Fruit fly (Drosophila melanogaster) whole organism, embryonic: ENCODE measurements around the gene PIG-Wb.
A peak's percentile ranks its signal among the peaks of the same experiment; 100 is the strongest.

Experiments used
- Asciz ChIP-seq: fragments of 200-800 bp; sonication (Bioruptor generic); optimal IDR thresholded peaks from 2 replicates; lab custom pipeline; 2017; ENCODE audit warnings: missing biosample characterization, mild to moderate bottlenecking, missing genetic modification characterization, missing genetic modification reagents
- Blimp-1 ChIP-seq: fragments of 200-800 bp; sonication (Bioruptor generic); optimal IDR thresholded peaks from 3 replicates; lab custom pipeline; 2018; ENCODE audit warnings: missing biosample characterization, missing genetic modification characterization, mild to moderate bottlenecking, moderate library complexity, missing genetic modification reagents
- Bteb2 ChIP-seq: fragments of 200-800 bp; sonication (Bioruptor generic); optimal IDR thresholded peaks from 2 replicates; lab custom pipeline; 2016; ENCODE audit warnings: missing biosample characterization, missing genetic modification characterization
- CG10274 ChIP-seq: fragments of 200-800 bp; sonication (Bioruptor generic); optimal IDR thresholded peaks from 3 replicates; lab custom pipeline; 2017; ENCODE audit warnings: missing biosample characterization, mild to moderate bottlenecking, missing genetic modification characterization
- CG10979 ChIP-seq: fragments of 200-800 bp; sonication (Bioruptor generic); optimal IDR thresholded peaks from 2 replicates; lab custom pipeline; 2018; ENCODE audit warnings: missing biosample characterization, mild to moderate bottlenecking, missing genetic modification characterization, moderate library complexity
- CG11085 ChIP-seq: fragments of 200-800 bp; sonication (Bioruptor generic); IDR thresholded peaks from 2 replicates; pipeline ENCODE4 v1.3.6; 2022; ENCODE audit warnings: missing biosample characterization, missing genetic modification characterization
- CG11093 ChIP-seq: fragments of 200-800 bp; sonication (Bioruptor generic); IDR thresholded peaks from 3 replicates; pipeline ENCODE4 v1.3.6; 2022; ENCODE audit warnings: missing biosample characterization, missing genetic modification characterization
- CG11723 ChIP-seq: fragments of 200-800 bp; sonication (Bioruptor generic); optimal IDR thresholded peaks from 2 replicates; lab custom pipeline; 2017; ENCODE audit warnings: missing biosample characterization, mild to moderate bottlenecking, missing genetic modification characterization
- CG1233 ChIP-seq: fragments of 200-800 bp; sonication (Bioruptor generic); optimal IDR thresholded peaks from 4 replicates; lab custom pipeline; 2018; ENCODE audit warnings: missing biosample characterization, mild to moderate bottlenecking, missing genetic modification characterization
- CG13123 ChIP-seq: fragments of 200-800 bp; sonication (Bioruptor generic); optimal IDR thresholded peaks from 2 replicates; lab custom pipeline; 2016; ENCODE audit warnings: missing biosample characterization, missing genetic modification characterization
- CG13287 ChIP-seq: fragments of 200-800 bp; sonication (Bioruptor generic); IDR thresholded peaks from 2 replicates; pipeline ENCODE4 v1.3.6; 2022; ENCODE audit warnings: missing biosample characterization, missing genetic modification characterization; ENCODE audit not compliant: partially characterized antibody
- CG15011 ChIP-seq: fragments of 200-800 bp; sonication (Bioruptor generic); optimal IDR thresholded peaks from 3 replicates; lab custom pipeline; 2018; ENCODE audit warnings: missing biosample characterization, mild to moderate bottlenecking, missing genetic modification characterization
- CG1647 ChIP-seq: fragments of 200-800 bp; sonication (Bioruptor generic); optimal IDR thresholded peaks from 3 replicates; lab custom pipeline; 2016; ENCODE audit warnings: missing biosample characterization, missing genetic modification characterization
- CG16815 ChIP-seq: fragments of 200-800 bp; sonication (Bioruptor generic); optimal IDR thresholded peaks from 3 replicates; lab custom pipeline; 2017; ENCODE audit warnings: missing biosample characterization, mild to moderate bottlenecking, missing genetic modification characterization
- CG43689 ChIP-seq: fragments of 200-800 bp; sonication (Bioruptor generic); IDR thresholded peaks from 2 replicates; pipeline ENCODE4 v1.3.6; 2022; ENCODE audit warnings: missing biosample characterization, missing genetic modification characterization
- CG6254 ChIP-seq: fragments of 200-800 bp; sonication (Bioruptor generic); optimal IDR thresholded peaks from 3 replicates; lab custom pipeline; 2017; ENCODE audit warnings: mild to moderate bottlenecking, missing biosample characterization, missing genetic modification reagents, missing genetic modification characterization
- CG7745 ChIP-seq: fragments of 200-800 bp; sonication (Bioruptor generic); optimal IDR thresholded peaks from 2 replicates; lab custom pipeline; 2018; ENCODE audit warnings: missing biosample characterization, mild to moderate bottlenecking, missing genetic modification characterization, moderate library complexity
- CG8290 ChIP-seq, 3 experiments: fragments of 200-800 bp; sonication (Bioruptor generic); optimal IDR thresholded peaks; 2 replicates each; lab custom pipeline; 2016 to 2019; ENCODE audit warnings: missing biosample characterization in 3 of 3, missing genetic modification characterization in 3 of 3, mild to moderate bottlenecking in 2 of 3, moderate library complexity in 1 of 3
- Dbx ChIP-seq: fragments of 200-800 bp; sonication (Bioruptor generic); IDR thresholded peaks from 3 replicates; pipeline ENCODE4 v1.3.6; 2022; ENCODE audit warnings: missing biosample characterization, missing genetic modification characterization
- Gsc ChIP-seq: fragments of 200-800 bp; sonication (Bioruptor generic); IDR thresholded peaks from 2 replicates; pipeline ENCODE4 v1.3.6; 2022; ENCODE audit warnings: missing biosample characterization, missing genetic modification characterization
- HmgZ ChIP-seq: fragments of 200-800 bp; sonication (Bioruptor generic); optimal IDR thresholded peaks from 2 replicates; lab custom pipeline; 2018; ENCODE audit warnings: missing biosample characterization, mild to moderate bottlenecking, missing genetic modification characterization
- Oli ChIP-seq: fragments of 200-800 bp; sonication (Bioruptor generic); optimal IDR thresholded peaks from 2 replicates; lab custom pipeline; 2018; ENCODE audit warnings: missing biosample characterization, mild to moderate bottlenecking, missing genetic modification characterization, moderate library complexity
- Opbp ChIP-seq: fragments of 200-800 bp; sonication (Bioruptor generic); IDR thresholded peaks from 3 replicates; pipeline ENCODE4 v1.3.6; 2022; ENCODE audit warnings: missing biosample characterization, missing genetic modification characterization; ENCODE audit not compliant: partially characterized antibody
- Sry-δ ChIP-seq: fragments of 200-800 bp; sonication (Bioruptor generic); optimal IDR thresholded peaks from 2 replicates; lab custom pipeline; 2016; ENCODE audit warnings: missing biosample characterization, missing genetic modification characterization
- bowl ChIP-seq: fragments of 200-800 bp; sonication (Bioruptor generic); IDR thresholded peaks from 2 replicates; pipeline ENCODE4 v1.3.6; 2022; ENCODE audit warnings: missing biosample characterization, missing genetic modification characterization
- chinmo ChIP-seq: fragments of 200-800 bp; sonication (Bioruptor generic); IDR thresholded peaks from 4 replicates; pipeline ENCODE4 v1.3.6; 2022; ENCODE audit warnings: missing biosample characterization, missing genetic modification characterization; ENCODE audit not compliant: partially characterized antibody
- cwo ChIP-seq: fragments of 200-800 bp; sonication (Bioruptor generic); optimal IDR thresholded peaks from 3 replicates; lab custom pipeline; 2017; ENCODE audit warnings: missing biosample characterization, missing genetic modification characterization, mild to moderate bottlenecking, moderate library complexity, missing genetic modification reagents
- emc ChIP-seq: fragments of 200-800 bp; sonication (Bioruptor generic); optimal IDR thresholded peaks from 2 replicates; lab custom pipeline; 2016; ENCODE audit warnings: missing biosample characterization, missing genetic modification characterization
- fru ChIP-seq: fragments of >200 bp; optimal IDR thresholded peaks from 2 replicates; lab custom pipeline; 2017
- grn ChIP-seq: fragments of 200-800 bp; sonication (Bioruptor generic); optimal IDR thresholded peaks from 3 replicates; lab custom pipeline; 2017; ENCODE audit warnings: missing biosample characterization, missing genetic modification characterization
- knrl ChIP-seq: fragments of 200-800 bp; sonication (Bioruptor generic); IDR thresholded peaks from 3 replicates; pipeline ENCODE4 v1.3.6; 2022; ENCODE audit warnings: missing biosample characterization, missing genetic modification characterization; ENCODE audit not compliant: partially characterized antibody
- lov ChIP-seq, 2 experiments: fragments of 200-800 bp in 1 of 2; fragments of >200 bp in 1 of 2; sonication (Bioruptor generic) in 1 of 2; IDR thresholded peaks in 1 of 2; optimal IDR thresholded peaks in 1 of 2; 2 replicates in 1 of 2; 3 replicates in 1 of 2; pipeline versions ENCODE4 v1.3.6 to Lab custom; 2017 to 2022; ENCODE audit warnings: missing biosample characterization in 1 of 2, missing genetic modification characterization in 1 of 2
- oc ChIP-seq: fragments of 200-800 bp; sonication (Bioruptor generic); optimal IDR thresholded peaks from 2 replicates; lab custom pipeline; 2018; ENCODE audit warnings: missing biosample characterization, mild to moderate bottlenecking, missing genetic modification characterization, moderate library complexity
- sd ChIP-seq: fragments of 200-800 bp; sonication (Bioruptor generic); optimal IDR thresholded peaks from 3 replicates; lab custom pipeline; 2018; ENCODE audit warnings: missing biosample characterization, mild to moderate bottlenecking, missing genetic modification characterization, moderate library complexity
- sens ChIP-seq: fragments of 200-800 bp; sonication (Bioruptor generic); peaks from one replicate; lab custom pipeline; 2016; ENCODE audit warnings: missing biosample characterization, missing genetic modification characterization
- sisA ChIP-seq: fragments of 200-800 bp; sonication (Bioruptor generic); IDR thresholded peaks from 2 replicates; pipeline ENCODE4 v1.3.6; 2022; ENCODE audit warnings: missing biosample characterization, missing genetic modification characterization
- unc-4 ChIP-seq: fragments of 200-800 bp; sonication (Bioruptor generic); IDR thresholded peaks from 2 replicates; pipeline ENCODE4 v1.3.6; 2022; ENCODE audit warnings: missing biosample characterization, missing genetic modification characterization; ENCODE audit not compliant: partially characterized antibody
- vvl ChIP-seq: fragments of 200-800 bp; sonication (Bioruptor generic); IDR thresholded peaks from 2 replicates; pipeline ENCODE4 v1.3.6; 2022; ENCODE audit warnings: missing biosample characterization, missing genetic modification characterization
- zfh1 ChIP-seq: fragments of 200-800 bp; sonication (Bioruptor generic); IDR thresholded peaks from 3 replicates; pipeline ENCODE4 v1.3.6; 2022; ENCODE audit warnings: missing biosample characterization, missing genetic modification characterization

PIG-Wb gene

DNA sequence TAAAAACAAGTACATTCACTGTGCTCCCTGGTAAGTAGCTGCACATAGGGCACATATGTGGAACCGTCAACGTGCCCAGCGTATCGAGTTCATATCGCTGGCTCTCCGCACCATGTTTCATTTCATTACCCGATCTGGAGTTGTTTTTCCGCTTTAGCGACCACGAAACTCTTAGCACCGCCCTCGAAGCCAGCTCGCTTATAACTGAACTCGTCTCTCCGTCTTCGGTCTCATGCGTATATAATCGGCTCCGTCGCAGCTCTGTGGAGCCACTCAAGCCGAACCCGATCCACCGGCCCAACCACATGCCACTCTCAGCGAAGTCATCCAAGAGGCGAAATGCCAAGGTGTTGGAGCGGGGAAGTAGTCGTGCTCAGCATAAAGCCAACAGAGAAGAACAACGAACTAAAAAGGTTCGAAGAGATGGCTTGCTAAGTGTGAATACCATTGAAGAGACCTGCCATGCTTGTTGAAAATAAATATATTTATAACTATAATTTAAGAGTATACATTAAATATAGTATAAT, 17.6 kb upstream of the PIG-Wb start, which contains the start of gene Cht2 (continued):
- TF ChIP-seq sisA (GFP tag; lab: Robert Waterston, UW) (no peak), HmgZ (tag; lab: Kevin White, UChicago) (no peak), chinmo (GFP tag; lab: Robert Waterston, UW) (peak; percentile 76; the same call in 1 of the 4 replicates), CG15011 (GFP tag; lab: Kevin White, UChicago) (no peak), CG11085 (GFP tag; lab: Robert Waterston, UW) (no peak), CG43689 (GFP tag; lab: Robert Waterston, UW) (no peak), unc-4 (peak; percentile 21; the same call in 1 of the 2 replicates), Opbp (GFP tag; lab: Robert Waterston, UW) (no peak), CG11093 (GFP tag; lab: Robert Waterston, UW) (no peak), sd (peak; percentile 83), emc (GFP tag; lab: Kevin White, UChicago) (no peak), Bteb2 (GFP tag; lab: Kevin White, UChicago) (no peak), CG7745 (tag; lab: Kevin White, UChicago) (no peak), CG6254 (GFP tag; lab: Kevin White, UChicago) (no peak), CG1233 (GFP tag; lab: Kevin White, UChicago) (no peak), CG1647 (no peak), bowl (GFP tag; lab: Robert Waterston, UW) (no peak), CG13287 (GFP tag; lab: Robert Waterston, UW) (peak; percentile 3; the same call in 1 of the 2 replicates), Gsc (GFP tag; lab: Robert Waterston, UW) (no peak)

DNA sequence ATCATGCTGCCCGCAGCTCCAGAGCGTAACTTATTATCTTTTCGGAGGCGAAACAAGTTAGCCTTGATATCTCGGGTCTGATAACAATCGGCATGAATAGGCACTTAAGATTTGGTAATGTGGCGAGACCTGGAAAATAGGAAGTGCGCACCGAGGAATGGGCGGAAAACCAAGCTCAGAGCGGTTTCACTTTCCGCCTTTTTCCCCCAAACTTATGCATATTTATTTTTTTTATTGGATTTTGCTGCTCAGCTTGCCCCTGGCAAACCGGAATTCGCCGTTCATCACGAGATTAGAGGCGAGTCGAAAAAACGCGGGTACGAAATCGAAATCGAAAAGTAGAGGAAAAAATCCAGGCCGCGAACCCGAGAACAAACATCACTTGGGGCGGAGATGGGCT, 17.0 kb upstream of the PIG-Wb start:
- TF ChIP-seq Asciz (GFP tag; lab: Kevin White, UChicago) (no peak), lov (optimal IDR thresholded peaks at IDR 0.05; lab: Kevin White, UChicago) (no peak), lov (GFP tag; IDR thresholded peaks at IDR 0.05; lab: Robert Waterston, UW) (0 out of 3 replicates have a peak, but pooled peaks have one; percentile 36), knrl (GFP tag; lab: Robert Waterston, UW) (no peak), fru (no peak), cwo (GFP tag; lab: Kevin White, UChicago) (peak; percentile 23), Blimp-1 (GFP tag; lab: Kevin White, UChicago) (peak; percentile 82), CG10274 (GFP tag; lab: Kevin White, UChicago) (no peak), vvl (GFP tag; lab: Robert Waterston, UW) (peak; percentile 47), Dbx (GFP tag; lab: Robert Waterston, UW) (no peak), grn (GFP tag; lab: Kevin White, UChicago) (peak; percentile 20)

DNA sequence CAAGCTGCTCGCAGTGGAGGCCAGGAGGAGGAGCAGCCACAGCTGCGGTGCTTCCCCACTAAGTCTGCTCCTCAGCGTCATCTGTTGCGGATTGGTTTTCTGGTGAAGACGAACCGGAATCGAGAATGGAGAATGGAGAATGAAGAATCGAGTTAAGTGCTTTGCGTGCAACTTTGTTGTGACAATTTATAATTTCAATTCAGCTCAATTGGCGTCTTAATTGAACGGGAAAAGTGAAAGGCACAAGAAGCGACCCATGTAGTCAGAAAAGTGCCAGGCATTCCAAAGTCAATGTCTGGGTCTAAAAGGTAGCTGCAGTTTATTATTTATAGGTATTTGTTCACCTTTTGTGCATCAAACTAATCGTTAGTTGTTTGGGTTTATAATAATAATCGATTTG, 16.4 kb upstream of the PIG-Wb start:
- no peak for TF ChIP-seq oc
- TF ChIP-seq CG16815 (GFP tag; lab: Kevin White, UChicago), result no peak
- TF ChIP-seq CG13123 (GFP tag; lab: Kevin White, UChicago), result no peak
- no peak for TF ChIP-seq Sry-δ (GFP tag; lab: Kevin White, UChicago)
- TF ChIP-seq CG10979 (tag; lab: Kevin White, UChicago), result no peak
- TF ChIP-seq CG11723 (GFP tag; lab: Kevin White, UChicago), result no peak
- no peak for TF ChIP-seq zfh1 (GFP tag; lab: Robert Waterston, UW)
- no peak for TF ChIP-seq CG8290 (GFP tag; optimal IDR thresholded peaks at IDR 0.05; lab: Kevin White, UChicago)
- TF ChIP-seq CG8290 (tag; optimal IDR thresholded peaks at IDR 0.05; lab: Kevin White, UChicago), result no peak
- no peak for TF ChIP-seq Oli (tag; lab: Kevin White, UChicago)
- no peak for TF ChIP-seq sens (GFP tag; lab: Kevin White, UChicago)
